Worm (Caenorhabditis elegans) whole organism, midembryonic: ENCODE measurements around the gene nlp-29.

Experiments
- klf-2 ChIP-seq: fragments of 200-800 bp; sonication (Bioruptor generic); conservative IDR thresholded peaks from 2 replicates; pipeline ENCODE4 v1.3.6; 2022; ENCODE audit warnings: missing genetic modification reagents, missing genetic modification characterization, missing compliant biosample characterization
- ref-1 ChIP-seq: fragments of 200-800 bp; sonication (Bioruptor generic); conservative IDR thresholded peaks from 2 replicates; pipeline ENCODE4 v1.3.6; 2022; ENCODE audit warnings: missing genetic modification reagents, missing genetic modification characterization, missing compliant biosample characterization
- tab-1 ChIP-seq: fragments of 200-800 bp; sonication (Bioruptor generic); IDR thresholded peaks from 2 replicates; pipeline ENCODE4 v1.3.6; 2022; ENCODE audit warnings: missing genetic modification characterization, missing compliant biosample characterization
- ztf-29 ChIP-seq: fragments of 200-800 bp; sonication (Bioruptor generic); IDR thresholded peaks from 2 replicates; pipeline ENCODE4 v1.3.6; 2022; ENCODE audit warnings: missing genetic modification reagents, missing genetic modification characterization, missing compliant biosample characterization

- no peak for TF ChIP-seq tab-1 (GFP tag; lab: Robert Waterston, UW)
- no peak for TF ChIP-seq klf-2 (GFP tag; lab: Robert Waterston, UW)
- no peak for TF ChIP-seq ref-1 (GFP tag; lab: Robert Waterston, UW)
- no peak for TF ChIP-seq ztf-29 (GFP tag; lab: Robert Waterston, UW)
Observed at ce11 chrV:4016780-4017179, 32.6 kb downstream of the nlp-29 start, which contains the start of gene srw-89.
